Fruit fly (Drosophila melanogaster) whole organism, embryonic: ENCODE measurements around the gene CG13373.

Source experiments
- Atf3 ChIP-seq: fragments of 200-800 bp; sonication (Bioruptor generic); optimal IDR thresholded peaks from 3 replicates; lab custom pipeline; 2016; ENCODE audit warnings: missing biosample characterization, missing genetic modification characterization
- B-H1 ChIP-seq: fragments of 200-800 bp; sonication (Bioruptor generic); IDR thresholded peaks from 3 replicates; pipeline ENCODE4 v1.3.6; 2022; ENCODE audit warnings: missing biosample characterization, missing genetic modification characterization
- CG10147 ChIP-seq: fragments of 200-800 bp; sonication (Bioruptor generic); optimal IDR thresholded peaks from 2 replicates; lab custom pipeline; 2019; ENCODE audit warnings: missing biosample characterization, mild to moderate bottlenecking, missing genetic modification characterization, moderate library complexity
- CG1024 ChIP-seq: fragments of 200-800 bp; sonication (Bioruptor generic); IDR thresholded peaks from 2 replicates; pipeline ENCODE4 v1.3.6; 2022; ENCODE audit warnings: missing biosample characterization, missing genetic modification characterization
- CG12071 ChIP-seq: fragments of 200-800 bp; sonication (Bioruptor generic); optimal IDR thresholded peaks from 3 replicates; lab custom pipeline; 2018; ENCODE audit warnings: missing biosample characterization, mild to moderate bottlenecking, missing genetic modification characterization
- CG12236 ChIP-seq: fragments of 200-800 bp; sonication (Bioruptor generic); optimal IDR thresholded peaks from 2 replicates; lab custom pipeline; 2016; ENCODE audit warnings: missing biosample characterization, missing genetic modification characterization
- CG13296 ChIP-seq: fragments of 200-800 bp; sonication (Bioruptor generic); optimal IDR thresholded peaks from 3 replicates; lab custom pipeline; 2018; ENCODE audit warnings: missing biosample characterization, mild to moderate bottlenecking, missing genetic modification characterization
- CG14014 ChIP-seq: fragments of 200-800 bp; sonication (Bioruptor generic); IDR thresholded peaks from 2 replicates; pipeline ENCODE4 v1.3.6; 2022; ENCODE audit warnings: missing biosample characterization, missing genetic modification characterization
- CG14441 ChIP-seq: fragments of 200-800 bp; sonication (Bioruptor generic); IDR thresholded peaks from 2 replicates; pipeline ENCODE4 v1.3.6; 2022; ENCODE audit warnings: missing biosample characterization, missing genetic modification characterization
- CG14710 ChIP-seq: fragments of 200-800 bp; sonication (Bioruptor generic); optimal IDR thresholded peaks from 3 replicates; lab custom pipeline; 2019; ENCODE audit warnings: missing biosample characterization, mild to moderate bottlenecking, missing genetic modification characterization, moderate library complexity
- CG1647 ChIP-seq: fragments of 200-800 bp; sonication (Bioruptor generic); optimal IDR thresholded peaks from 3 replicates; lab custom pipeline; 2016; ENCODE audit warnings: missing biosample characterization, missing genetic modification characterization
- CG1792 ChIP-seq: fragments of 200-800 bp; sonication (Bioruptor generic); optimal IDR thresholded peaks from 2 replicates; lab custom pipeline; 2016; ENCODE audit warnings: missing biosample characterization, missing genetic modification characterization
- CG2120 ChIP-seq: fragments of 200-800 bp; sonication (Bioruptor generic); optimal IDR thresholded peaks from 3 replicates; lab custom pipeline; 2016; ENCODE audit warnings: missing biosample characterization, missing genetic modification characterization
- CG30431 ChIP-seq: fragments of 200-800 bp; sonication (Bioruptor generic); optimal IDR thresholded peaks from 2 replicates; lab custom pipeline; 2017; ENCODE audit warnings: missing biosample characterization, missing genetic modification characterization
- CG3726 ChIP-seq: fragments of 200-800 bp; sonication (Bioruptor generic); IDR thresholded peaks from 3 replicates; pipeline ENCODE4, ENCODE4 v1.3.6; 2022; ENCODE audit warnings: missing biosample characterization, missing genetic modification characterization
- CG3847 ChIP-seq: fragments of 200-800 bp; sonication (Bioruptor generic); IDR thresholded peaks from 2 replicates; pipeline ENCODE4 v1.3.6; 2022; ENCODE audit warnings: missing biosample characterization, missing genetic modification characterization
- CG43689 ChIP-seq: fragments of 200-800 bp; sonication (Bioruptor generic); IDR thresholded peaks from 2 replicates; pipeline ENCODE4 v1.3.6; 2022; ENCODE audit warnings: missing biosample characterization, missing genetic modification characterization
- CG4820 ChIP-seq: fragments of 200-800 bp; sonication (Bioruptor generic); optimal IDR thresholded peaks from 3 replicates; lab custom pipeline; 2016; ENCODE audit warnings: missing biosample characterization, missing genetic modification characterization
- CG5953 ChIP-seq: fragments of 200-800 bp; sonication (Bioruptor generic); IDR thresholded peaks from 2 replicates; pipeline ENCODE4 v1.3.6; 2022; ENCODE audit warnings: missing biosample characterization, missing genetic modification characterization
- CG6765 ChIP-seq: fragments of 200-800 bp; sonication (Bioruptor generic); optimal IDR thresholded peaks from 3 replicates; lab custom pipeline; 2017; ENCODE audit warnings: missing biosample characterization, mild to moderate bottlenecking, missing genetic modification characterization
- CG9215 ChIP-seq: fragments of 200-800 bp; sonication (Bioruptor generic); IDR thresholded peaks from 2 replicates; pipeline ENCODE4 v1.3.6; 2022; ENCODE audit warnings: missing biosample characterization, missing genetic modification characterization
- Camta ChIP-seq: fragments of 200-800 bp; sonication (Bioruptor generic); optimal IDR thresholded peaks from 2 replicates; lab custom pipeline; 2016; ENCODE audit warnings: missing biosample characterization, missing genetic modification characterization
- D ChIP-seq, 2 experiments: fragments of 200-800 bp in 1 of 2; fragments of >200 bp in 1 of 2; sonication (Bioruptor generic) in 1 of 2; optimal IDR thresholded peaks; 2 replicates in 1 of 2; 3 replicates in 1 of 2; lab custom pipeline; 2017; ENCODE audit warnings: mild to moderate bottlenecking in 1 of 2, missing biosample characterization in 1 of 2, missing genetic modification characterization in 1 of 2, missing genetic modification reagents in 1 of 2
- ERR ChIP-seq: fragments of 200-800 bp; sonication (Bioruptor generic); optimal IDR thresholded peaks from 2 replicates; lab custom pipeline; 2016; ENCODE audit warnings: missing biosample characterization, missing genetic modification characterization
- Eip74EF ChIP-seq, 2 experiments: fragments of 200-800 bp in 1 of 2; fragments of >200 bp in 1 of 2; sonication (Bioruptor generic) in 1 of 2; optimal IDR thresholded peaks; 2 replicates each; lab custom pipeline; 2017 to 2019; ENCODE audit warnings: missing biosample characterization in 2 of 2, missing genetic modification characterization in 2 of 2, mild to moderate bottlenecking in 1 of 2, moderate library complexity in 1 of 2
- Elba2 ChIP-seq: fragments of 200-800 bp; sonication (Bioruptor generic); optimal IDR thresholded peaks from 3 replicates; lab custom pipeline; 2016; ENCODE audit warnings: missing biosample characterization, missing genetic modification characterization
- Hey ChIP-seq: fragments of 200-800 bp; sonication (Bioruptor generic); optimal IDR thresholded peaks from 3 replicates; lab custom pipeline; 2018; ENCODE audit warnings: missing biosample characterization, mild to moderate bottlenecking, missing genetic modification characterization
- HmgZ ChIP-seq: fragments of 200-800 bp; sonication (Bioruptor generic); optimal IDR thresholded peaks from 2 replicates; lab custom pipeline; 2018; ENCODE audit warnings: missing biosample characterization, mild to moderate bottlenecking, missing genetic modification characterization
- Med ChIP-seq: fragments of 200-800 bp; sonication (Bioruptor generic); peaks from one replicate; lab custom pipeline; 2016; ENCODE audit warnings: missing biosample characterization, missing genetic modification characterization, mild to moderate bottlenecking, inconsistent platforms, moderate library complexity
- Sox100B ChIP-seq: fragments of 200-800 bp; sonication (Bioruptor generic); optimal IDR thresholded peaks from 3 replicates; lab custom pipeline; 2018; ENCODE audit warnings: missing biosample characterization, mild to moderate bottlenecking, missing genetic modification characterization
- abd-A ChIP-seq: fragments of 200-800 bp; sonication (Bioruptor generic); optimal IDR thresholded peaks from 3 replicates; lab custom pipeline; 2019; ENCODE audit warnings: missing biosample characterization, mild to moderate bottlenecking, missing genetic modification characterization, moderate library complexity
- ap ChIP-seq: fragments of 200-800 bp; sonication (Bioruptor generic); IDR thresholded peaks from 2 replicates; pipeline ENCODE4 v1.3.6; 2022; ENCODE audit warnings: missing biosample characterization, missing genetic modification characterization
- az2 ChIP-seq: fragments of 200-800 bp; sonication (Bioruptor generic); optimal IDR thresholded peaks from 3 replicates; lab custom pipeline; 2016; ENCODE audit warnings: missing biosample characterization, missing genetic modification characterization
- corto ChIP-seq: fragments of 200-800 bp; sonication (Bioruptor generic); optimal IDR thresholded peaks from 2 replicates; lab custom pipeline; 2016; ENCODE audit warnings: missing biosample characterization, mild to moderate bottlenecking, missing genetic modification characterization, moderate library complexity
- fd96Cb ChIP-seq: fragments of 200-800 bp; sonication (Bioruptor generic); optimal IDR thresholded peaks from 2 replicates; lab custom pipeline; 2018; ENCODE audit warnings: missing biosample characterization, mild to moderate bottlenecking, missing genetic modification characterization, moderate library complexity
- gcm2 ChIP-seq: fragments of 200-800 bp; sonication (Bioruptor generic); optimal IDR thresholded peaks from 2 replicates; lab custom pipeline; 2016; ENCODE audit warnings: missing biosample characterization, missing genetic modification characterization
- gem ChIP-seq: fragments of 200-800 bp; sonication (Bioruptor generic); optimal IDR thresholded peaks from 2 replicates; lab custom pipeline; 2019; ENCODE audit warnings: missing biosample characterization, mild to moderate bottlenecking, missing genetic modification characterization, moderate library complexity
- gsb ChIP-seq: fragments of 200-800 bp; sonication (Bioruptor generic); IDR thresholded peaks from 2 replicates; pipeline ENCODE4 v1.3.6; 2022; ENCODE audit warnings: missing biosample characterization, missing genetic modification characterization
- jumu ChIP-seq: fragments of 200-800 bp; sonication (Bioruptor generic); optimal IDR thresholded peaks from 3 replicates; lab custom pipeline; 2016; ENCODE audit warnings: missing biosample characterization, missing genetic modification characterization
- kah ChIP-seq: fragments of 200-800 bp; sonication (Bioruptor generic); optimal IDR thresholded peaks from 2 replicates; lab custom pipeline; 2018; ENCODE audit warnings: missing biosample characterization, mild to moderate bottlenecking, missing genetic modification characterization
- nau ChIP-seq: fragments of 200-800 bp; sonication (Bioruptor generic); optimal IDR thresholded peaks from 3 replicates; lab custom pipeline; 2017; ENCODE audit warnings: missing biosample characterization, mild to moderate bottlenecking, missing genetic modification characterization, missing genetic modification reagents
- oc ChIP-seq: fragments of 200-800 bp; sonication (Bioruptor generic); optimal IDR thresholded peaks from 2 replicates; lab custom pipeline; 2018; ENCODE audit warnings: missing biosample characterization, mild to moderate bottlenecking, missing genetic modification characterization, moderate library complexity
- pnt ChIP-seq: fragments of 200-800 bp; sonication (Bioruptor generic); optimal IDR thresholded peaks from 3 replicates; lab custom pipeline; 2016; ENCODE audit warnings: missing biosample characterization, missing genetic modification characterization
- ranshi ChIP-seq: fragments of 200-800 bp; sonication (Bioruptor generic); IDR thresholded peaks from 2 replicates; pipeline ENCODE4 v1.3.6; 2022; ENCODE audit warnings: missing biosample characterization, missing genetic modification characterization
- rib ChIP-seq: fragments of 200-800 bp; sonication (Bioruptor generic); IDR thresholded peaks from 2 replicates; pipeline ENCODE4 v1.3.6; 2022; ENCODE audit warnings: missing biosample characterization, missing genetic modification characterization
- sens ChIP-seq: fragments of 200-800 bp; sonication (Bioruptor generic); peaks from one replicate; lab custom pipeline; 2016; ENCODE audit warnings: missing biosample characterization, missing genetic modification characterization
- so ChIP-seq: fragments of 200-800 bp; sonication (Bioruptor generic); IDR thresholded peaks from 3 replicates; pipeline ENCODE4 v1.3.6; 2022; ENCODE audit warnings: missing biosample characterization, missing genetic modification characterization
- stc ChIP-seq: fragments of 200-800 bp; sonication (Bioruptor generic); IDR thresholded peaks from 2 replicates; pipeline ENCODE4 v1.3.6; 2022; ENCODE audit warnings: missing biosample characterization, missing genetic modification characterization
- twi ChIP-seq: fragments of 200-800 bp; optimal IDR thresholded peaks from 2 replicates; lab custom pipeline; 2019; ENCODE audit warnings: missing biosample characterization, mild to moderate bottlenecking, missing genetic modification characterization, moderate library complexity
- zf30C ChIP-seq: fragments of 200-800 bp; sonication (Bioruptor generic); optimal IDR thresholded peaks from 3 replicates; lab custom pipeline; 2018; ENCODE audit warnings: missing biosample characterization, mild to moderate bottlenecking, missing genetic modification characterization

CG13373 gene

DNA sequence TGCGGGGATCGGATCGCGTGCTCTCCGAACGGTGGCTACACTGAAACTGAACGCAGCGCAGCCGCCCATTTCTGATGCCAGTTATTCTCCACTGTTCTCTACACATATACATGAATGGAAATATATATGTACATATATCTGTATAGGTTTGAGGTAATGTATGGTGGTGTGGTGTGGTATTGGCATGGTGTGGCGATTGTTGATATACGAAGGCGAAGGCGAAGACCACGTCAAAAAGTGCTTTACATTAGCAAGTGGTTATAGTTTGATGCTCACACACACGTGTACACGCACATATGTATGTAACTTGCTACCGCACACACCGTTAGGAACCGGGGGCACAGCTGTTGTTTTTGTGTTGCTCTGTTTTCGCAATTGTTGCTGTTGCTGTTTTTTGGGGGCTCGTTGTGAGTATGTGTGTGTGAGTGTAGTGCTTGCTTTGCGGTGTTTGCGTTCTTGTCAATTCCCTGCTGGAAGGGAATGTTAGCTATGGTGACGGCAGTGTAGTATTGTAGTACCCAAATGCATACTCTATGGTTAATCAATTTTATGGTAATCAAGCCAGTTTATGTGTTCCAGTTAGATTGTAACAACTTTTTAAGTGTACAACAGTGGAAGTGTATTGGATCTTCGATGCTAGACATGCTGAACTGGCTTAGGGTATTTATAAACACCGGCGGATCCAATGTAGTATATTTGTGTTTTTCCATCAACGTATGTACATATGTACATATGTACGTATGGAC, 16.8 kb downstream of the CG13373 start, which contains the start of gene CG17896 (continued):
- TF ChIP-seq Elba2 (GFP tag; lab: Kevin White, UChicago), result peak; percentile 8
- TF ChIP-seq CG30431 (GFP tag; lab: Kevin White, UChicago), result peak; percentile 95
- peak; percentile 98 for TF ChIP-seq jumu (GFP tag; lab: Kevin White, UChicago)
- peak; percentile 98 for TF ChIP-seq CG1647
- peak; percentile 96 for TF ChIP-seq nau (GFP tag; lab: Kevin White, UChicago)
- peak; percentile 99 for TF ChIP-seq CG14441 (GFP tag; lab: Robert Waterston, UW)
- TF ChIP-seq Eip74EF (GFP tag; optimal IDR thresholded peaks at IDR 0.05; lab: Kevin White, UChicago), result peak in 1 of 2 experiments; percentile 87
- peak; percentile 98 for TF ChIP-seq CG12071 (GFP tag; lab: Kevin White, UChicago)
- TF ChIP-seq CG14014 (GFP tag; lab: Robert Waterston, UW), result peak; percentile 99
- peak; percentile 97 for TF ChIP-seq B-H1
- peak; percentile 93 for TF ChIP-seq CG5953 (GFP tag; lab: Robert Waterston, UW)
- TF ChIP-seq gsb (GFP tag; lab: Robert Waterston, UW), result peak; percentile 98
- TF ChIP-seq CG12236 (GFP tag; lab: Kevin White, UChicago), result peak; percentile 93
- peak; percentile 97 for TF ChIP-seq CG13296 (GFP tag; lab: Kevin White, UChicago)
- TF ChIP-seq CG14710 (tag; lab: Kevin White, UChicago), result peak; percentile 76
- TF ChIP-seq fd96Cb (tag; lab: Kevin White, UChicago), result peak; percentile 95
- peak; percentile 99 for TF ChIP-seq sens (GFP tag; lab: Kevin White, UChicago)
- TF ChIP-seq CG3847 (GFP tag; lab: Robert Waterston, UW), result peak; percentile 99
- peak; percentile 89 for TF ChIP-seq ap (GFP tag; lab: Robert Waterston, UW)
- peak; percentile 98 for TF ChIP-seq CG10147 (GFP tag; lab: Kevin White, UChicago)
- peak; percentile 93 for TF ChIP-seq CG1024
- TF ChIP-seq so (GFP tag; lab: Robert Waterston, UW), result peak; percentile 97
- TF ChIP-seq ERR, result peak; percentile 98
- TF ChIP-seq stc (GFP tag; lab: Robert Waterston, UW), result peak; percentile 96
- TF ChIP-seq abd-A (tag; lab: Kevin White, UChicago), result peak; percentile 73
- TF ChIP-seq Sox100B, result peak; percentile 92
- TF ChIP-seq oc (tag; lab: Kevin White, UChicago), result peak; percentile 95
- peak; percentile 99 for TF ChIP-seq HmgZ (tag; lab: Kevin White, UChicago)
- peak; percentile 99 for TF ChIP-seq rib
- TF ChIP-seq zf30C (GFP tag; lab: Kevin White, UChicago), result peak; percentile 30
- TF ChIP-seq az2, result peak; percentile 94
- TF ChIP-seq D (optimal IDR thresholded peaks at IDR 0.05; lab: Kevin White, UChicago), result no peak
- TF ChIP-seq D (GFP tag; optimal IDR thresholded peaks at IDR 0.05; lab: Kevin White, UChicago), result peak; percentile 92
- TF ChIP-seq CG4820 (GFP tag; lab: Kevin White, UChicago), result peak; percentile 94
- peak; percentile 91 for TF ChIP-seq Hey
- TF ChIP-seq gem (tag; lab: Kevin White, UChicago), result peak; percentile 98
- peak; percentile 100 for TF ChIP-seq CG2120
- TF ChIP-seq CG6765 (GFP tag; lab: Kevin White, UChicago), result peak; percentile 95
- peak; percentile 89 for TF ChIP-seq twi (tag; lab: Kevin White, UChicago)
- TF ChIP-seq kah (GFP tag; lab: Kevin White, UChicago), result peak; percentile 77
- peak; percentile 92 for TF ChIP-seq corto
- peak; percentile 93 for TF ChIP-seq CG43689 (GFP tag; lab: Robert Waterston, UW)
- TF ChIP-seq CG9215 (GFP tag; lab: Robert Waterston, UW), result peak; percentile 98
- peak; percentile 89 for TF ChIP-seq gcm2 (GFP tag; lab: Kevin White, UChicago)
- peak; percentile 98 for TF ChIP-seq pnt
- TF ChIP-seq Med (GFP tag; lab: Kevin White, UChicago), result peak; percentile 100
- peak; percentile 98 for TF ChIP-seq CG1792
- TF ChIP-seq ranshi, result peak; percentile 98
- peak; percentile 95 for TF ChIP-seq CG3726 (GFP tag; lab: Robert Waterston, UW)
- TF ChIP-seq Camta (GFP tag; lab: Kevin White, UChicago), result peak; percentile 97
- TF ChIP-seq Atf3 (GFP tag; lab: Kevin White, UChicago), result peak; percentile 96
